Worm (Caenorhabditis elegans): Measurements from ENCODE around the gene Y37E11B.10.

ce11 chrIV:3608547-3609222 is 2.4 kb upstream of the Y37E11B.10 start:
- TF ChIP-seq ama-1 (optimal IDR thresholded peaks at IDR 0.05) (no peak), lsy-2 (tag; optimal IDR thresholded peaks at IDR 0.05) (no peak), jun-1 (tag; optimal IDR thresholded peaks at IDR 0.05) (no peak), attf-4 (tag; optimal IDR thresholded peaks at IDR 0.05) (no peak), R02D3.7 (tag; optimal IDR thresholded peaks at IDR 0.05) (no peak), ceh-28 (tag; optimal IDR thresholded peaks at IDR 0.05) (no peak), nhr-6 (tag; optimal IDR thresholded peaks at IDR 0.05) (no peak), dve-1 (tag; optimal IDR thresholded peaks at IDR 0.05; ENCODE audit: insufficient read depth) (no peak), ZK546.5 (tag; optimal IDR thresholded peaks at IDR 0.05) (no peak), egl-43 (GFP tag; IDR thresholded peaks at IDR 0.05) (no peak)

All from whole organism, L4 larva.